Worm (Caenorhabditis elegans) whole organism, L2 larva: ENCODE results near the gene gei-18.

Source experiments
- R02D3.7 ChIP-seq: fragments of 150-350 bp; optimal IDR thresholded peaks from 2 replicates; lab custom pipeline; 2014; ENCODE audit warnings: missing biosample characterization, missing genetic modification characterization
- ZK546.5 ChIP-seq: sonication (generic microtip); optimal IDR thresholded peaks from 2 replicates; lab custom pipeline; 2017; ENCODE audit warnings: missing biosample characterization, missing genetic modification characterization
- alr-1 ChIP-seq: fragments of 150-350 bp; optimal IDR thresholded peaks from 2 replicates; lab custom pipeline; 2014; ENCODE audit warnings: missing biosample characterization, missing genetic modification characterization
- aly-2 ChIP-seq: fragments of 150-350 bp; optimal IDR thresholded peaks from 2 replicates; lab custom pipeline; 2014; ENCODE audit warnings: missing biosample characterization, missing genetic modification characterization
- ama-1 ChIP-seq: fragments of 150-350 bp; optimal IDR thresholded peaks from 2 replicates; lab custom pipeline; 2018; ENCODE audit warnings: inconsistent platforms
- blmp-1 ChIP-seq: sonication (generic microtip); optimal IDR thresholded peaks from 2 replicates; lab custom pipeline; 2017; ENCODE audit warnings: missing genetic modification characterization, mild to moderate bottlenecking, missing compliant biosample characterization, antibody characterized with exemption, moderate library complexity; ENCODE audit not compliant: insufficient read depth
- dmd-4 ChIP-seq: sonication (generic microtip); optimal IDR thresholded peaks from 2 replicates; lab custom pipeline; 2017; ENCODE audit warnings: missing biosample characterization, missing genetic modification characterization
- elt-3 ChIP-seq: sonication (generic microtip); optimal IDR thresholded peaks from 2 replicates; lab custom pipeline; 2017; ENCODE audit warnings: missing biosample characterization, missing genetic modification characterization
- fos-1 ChIP-seq: fragments of 150-350 bp; optimal IDR thresholded peaks from 2 replicates; lab custom pipeline; 2014; ENCODE audit warnings: missing biosample characterization, missing genetic modification characterization
- gmeb-1 ChIP-seq: fragments of 150-350 bp; optimal IDR thresholded peaks from 2 replicates; lab custom pipeline; 2014; ENCODE audit warnings: missing biosample characterization, missing genetic modification characterization
- lin-13 ChIP-seq: fragments of 150-350 bp; optimal IDR thresholded peaks from 2 replicates; lab custom pipeline; 2014; ENCODE audit warnings: missing biosample characterization, missing genetic modification reagents, missing genetic modification characterization
- lin-39 ChIP-seq: fragments of 150-350 bp; optimal IDR thresholded peaks from 2 replicates; lab custom pipeline; 2014; ENCODE audit warnings: missing biosample characterization, missing genetic modification reagents, missing genetic modification characterization
- lsy-2 ChIP-seq, 2 experiments: fragments of 150-350 bp in 1 of 2; sonication (generic microtip) in 1 of 2; optimal IDR thresholded peaks; 2 replicates each; lab custom pipeline; 2014 to 2017; ENCODE audit warnings: missing biosample characterization in 2 of 2, missing genetic modification characterization in 2 of 2
- mbf-1 ChIP-seq: sonication (generic microtip); optimal IDR thresholded peaks from 2 replicates; lab custom pipeline; 2017; ENCODE audit warnings: missing biosample characterization, missing genetic modification characterization
- mdl-1 ChIP-seq, 2 experiments: fragments of 150-350 bp in 1 of 2; sonication (generic microtip) in 1 of 2; optimal IDR thresholded peaks; 2 replicates each; lab custom pipeline; 2017; ENCODE audit warnings: missing biosample characterization in 2 of 2, missing genetic modification characterization in 2 of 2
- nhr-129 ChIP-seq: fragments of 150-350 bp; optimal IDR thresholded peaks from 2 replicates; lab custom pipeline; 2014; ENCODE audit warnings: missing biosample characterization, missing genetic modification characterization
- nhr-23 ChIP-seq: fragments of 150-350 bp; optimal IDR thresholded peaks from 2 replicates; lab custom pipeline; 2014; ENCODE audit warnings: missing biosample characterization, missing genetic modification reagents, missing genetic modification characterization
- nhr-6 ChIP-seq: fragments of 150-350 bp; optimal IDR thresholded peaks from 2 replicates; lab custom pipeline; 2014; ENCODE audit warnings: missing biosample characterization, missing genetic modification characterization
- nhr-77 ChIP-seq: fragments of 150-350 bp; optimal IDR thresholded peaks from 2 replicates; lab custom pipeline; 2014; ENCODE audit warnings: missing biosample characterization, missing genetic modification characterization
- sem-4 ChIP-seq: fragments of 150-350 bp; optimal IDR thresholded peaks from 2 replicates; lab custom pipeline; 2014; ENCODE audit warnings: missing biosample characterization, missing genetic modification reagents, missing genetic modification characterization
- skn-1 ChIP-seq: sonication (generic microtip); optimal IDR thresholded peaks from 2 replicates; lab custom pipeline; 2017; ENCODE audit warnings: missing biosample characterization, missing genetic modification characterization
- sma-3 ChIP-seq: sonication (generic microtip); optimal IDR thresholded peaks from 2 replicates; lab custom pipeline; 2016; ENCODE audit warnings: missing genetic modification reagents, missing genetic modification characterization, missing compliant biosample characterization
- snpc-4 ChIP-seq: fragments of 150-350 bp; optimal IDR thresholded peaks from 2 replicates; lab custom pipeline; 2014; ENCODE audit warnings: missing biosample characterization, missing genetic modification characterization
- unc-55 ChIP-seq: fragments of 150-350 bp; sonication (generic microtip); optimal IDR thresholded peaks from 3 replicates; lab custom pipeline; 2014; ENCODE audit warnings: missing biosample characterization, missing genetic modification reagents, missing genetic modification characterization
- unc-62 ChIP-seq: fragments of 150-350 bp; optimal IDR thresholded peaks from 2 replicates; lab custom pipeline; 2014; ENCODE audit warnings: missing biosample characterization, missing genetic modification reagents, missing genetic modification characterization
- zag-1 ChIP-seq: fragments of 150-350 bp; optimal IDR thresholded peaks from 2 replicates; lab custom pipeline; 2014; ENCODE audit warnings: missing biosample characterization, missing genetic modification characterization
- ztf-1 ChIP-seq: fragments of 200-800 bp; sonication (Bioruptor generic); conservative IDR thresholded peaks from 2 replicates; pipeline ENCODE4 v1.3.6; 2022; ENCODE audit warnings: missing genetic modification characterization, missing compliant biosample characterization
- ztf-11 ChIP-seq: sonication (generic microtip); optimal IDR thresholded peaks from 2 replicates; lab custom pipeline; 2017; ENCODE audit warnings: missing biosample characterization, missing genetic modification characterization
- ztf-4 ChIP-seq: fragments of 150-350 bp; optimal IDR thresholded peaks from 2 replicates; lab custom pipeline; 2014; ENCODE audit warnings: missing biosample characterization, missing genetic modification characterization

The gei-18 gene

ce11 chrIV:13954578-13954977 lies 27.7 kb downstream of the gei-18 start:
- TF ChIP-seq aly-2 (tag; lab: Kevin White, UChicago) (no peak), nhr-23 (tag; lab: Kevin White, UChicago) (no peak), mbf-1 (tag; lab: Kevin White, UChicago) (no peak), unc-55 (no peak), R02D3.7 (no peak)
- TF ChIP-seq, all 48 proteins: peak for 0

- TF ChIP-seq gmeb-1: no peak
- TF ChIP-seq nhr-129 (tag; lab: Kevin White, UChicago): no peak
- no peak for TF ChIP-seq ZK546.5 (tag; lab: Kevin White, UChicago)
- no peak for TF ChIP-seq blmp-1 (tag; lab: Kevin White, UChicago)
- TF ChIP-seq ztf-4 (tag; lab: Kevin White, UChicago): no peak
- no peak for TF ChIP-seq unc-62 (GFP tag; lab: Kevin White, UChicago)
- TF ChIP-seq sma-3: no peak
- no peak for TF ChIP-seq ztf-11
- no peak for TF ChIP-seq elt-3 (tag; lab: Kevin White, UChicago)
Measured at ce11 chrIV:13953974-13954373, 28.4 kb downstream of the gei-18 start.

ce11 chrIV:13945188-13945587 lies 37.1 kb downstream of the gei-18 start:
- TF ChIP-seq ztf-11 (no peak), R02D3.7 (no peak), snpc-4 (tag; lab: Kevin White, UChicago) (no peak), mdl-1 (tag; optimal IDR thresholded peaks at IDR 0.05; lab: Kevin White, UChicago) (no peak), nhr-23 (tag; lab: Kevin White, UChicago) (no peak), ztf-4 (tag; lab: Kevin White, UChicago) (no peak), ztf-1 (GFP tag; lab: Robert Waterston, UW) (no peak), nhr-6 (tag; lab: Kevin White, UChicago) (no peak), ama-1 (lab: Kevin White, UChicago) (no peak)

- no peak for TF ChIP-seq zag-1 (tag; lab: Kevin White, UChicago)
- no peak for TF ChIP-seq ztf-1 (GFP tag; lab: Robert Waterston, UW)
- no peak for TF ChIP-seq unc-55
- TF ChIP-seq lin-39 (tag; lab: Kevin White, UChicago): no peak
- TF ChIP-seq aly-2 (tag; lab: Kevin White, UChicago): no peak
- no peak for TF ChIP-seq dmd-4
- TF ChIP-seq, all 48 proteins: peak for 0
Measured at ce11 chrIV:13941640-13942039, 40.7 kb downstream of the gei-18 start.

ce11 chrIV:13940847-13941246 lies 41.5 kb downstream of the gei-18 start:
- TF ChIP-seq fos-1 (tag; lab: Kevin White, UChicago) (peak; percentile 85), dmd-4 (no peak)
- TF ChIP-seq, all 48 proteins: peak for 1

ce11 chrIV:13934086-13934485 lies 48.2 kb downstream of the gei-18 start, which contains the start of gene Y37A1A.4:
Gene Y37A1A.4, plus strand, starts transcription at chrIV:13934386.
- TF ChIP-seq mdl-1 (tag; optimal IDR thresholded peaks at IDR 0.05; lab: Kevin White, UChicago) (no peak), zag-1 (tag; lab: Kevin White, UChicago) (no peak), ztf-11 (no peak), nhr-129 (tag; lab: Kevin White, UChicago) (no peak), nhr-77 (tag; lab: Kevin White, UChicago) (no peak), snpc-4 (tag; lab: Kevin White, UChicago) (no peak), skn-1 (tag; lab: Kevin White, UChicago) (no peak), alr-1 (tag; lab: Kevin White, UChicago) (no peak), lin-13 (GFP tag; lab: Kevin White, UChicago) (no peak), sem-4 (tag; lab: Kevin White, UChicago) (no peak), lin-39 (tag; lab: Kevin White, UChicago) (no peak), lsy-2 (tag; optimal IDR thresholded peaks at IDR 0.05; lab: Kevin White, UChicago) (no peak), gmeb-1 (no peak), ztf-4 (tag; lab: Kevin White, UChicago) (no peak), unc-55 (no peak)
